Fruit fly (Drosophila melanogaster): Measurements from ENCODE around the gene ppk31.

- TF ChIP-seq N (GFP tag; optimal IDR thresholded peaks at IDR 0.05): no peak
- TF ChIP-seq sv (GFP tag; optimal IDR thresholded peaks at IDR 0.05): no peak
- peak; percentile 39 for TF ChIP-seq psq (GFP tag; optimal IDR thresholded peaks at IDR 0.05)
- peak; percentile 63 for TF ChIP-seq h (GFP tag; optimal IDR thresholded peaks at IDR 0.05)
- no peak for TF ChIP-seq lola (GFP tag; optimal IDR thresholded peaks at IDR 0.05)
- TF ChIP-seq Hr83 (GFP tag; optimal IDR thresholded peaks at IDR 0.05; ENCODE audit: poor library complexity, severe bottlenecking): no peak
- no peak for TF ChIP-seq Dfd (GFP tag; optimal IDR thresholded peaks at IDR 0.05)
- no peak for TF ChIP-seq usp (GFP tag; optimal IDR thresholded peaks at IDR 0.05)
Measured at dm6 chr3R:27185933-27186571, 23.1 kb downstream of the ppk31 start.

Data from whole organism, wandering third instar larva.